Worm (Caenorhabditis elegans) whole organism, L1 larva: Measurements from ENCODE around the gene decr-1.2.

Experiments used
- C16A3.4 ChIP-seq: fragments of 150-350 bp; optimal IDR thresholded peaks from 2 replicates; lab custom pipeline; 2014; ENCODE audit warnings: missing biosample characterization, missing genetic modification characterization
- C34B4.2 ChIP-seq: sonication (generic microtip); optimal IDR thresholded peaks from 2 replicates; lab custom pipeline; 2017; ENCODE audit warnings: mild to moderate bottlenecking, missing genetic modification characterization, missing compliant biosample characterization
- F16B12.6 ChIP-seq: fragments of 150-350 bp; optimal IDR thresholded peaks from 2 replicates; lab custom pipeline; 2014; ENCODE audit warnings: missing biosample characterization, missing genetic modification characterization
- Y116A8C.19 ChIP-seq: sonication (generic microtip); optimal IDR thresholded peaks from 2 replicates; lab custom pipeline; 2016; ENCODE audit warnings: missing compliant biosample characterization, missing genetic modification characterization, borderline replicate concordance
- ceh-63 ChIP-seq: fragments of 200-800 bp; sonication (Bioruptor generic); optimal IDR thresholded peaks from 2 replicates; lab custom pipeline; 2018; ENCODE audit warnings: mild to moderate bottlenecking, missing genetic modification characterization, missing compliant biosample characterization
- ceh-8 ChIP-seq: fragments of 200-800 bp; sonication (Bioruptor generic); optimal IDR thresholded peaks from 2 replicates; lab custom pipeline; 2018; ENCODE audit warnings: mild to moderate bottlenecking, missing genetic modification characterization, moderate library complexity, missing compliant biosample characterization
- ceh-90 ChIP-seq: sonication (generic microtip); optimal IDR thresholded peaks from 2 replicates; lab custom pipeline; 2016; ENCODE audit warnings: missing genetic modification characterization, missing compliant biosample characterization
- ces-1 ChIP-seq: fragments of 150-350 bp; optimal IDR thresholded peaks from 2 replicates; lab custom pipeline; 2014; ENCODE audit warnings: missing biosample characterization, missing genetic modification reagents, missing genetic modification characterization
- dpl-1 ChIP-seq, 3 experiments: fragments of 150-350 bp in 2 of 3; sonication (generic microtip) in 1 of 3; optimal IDR thresholded peaks; 2 replicates each; lab custom pipeline; 2014 to 2017; ENCODE audit warnings: missing biosample characterization in 3 of 3, missing genetic modification characterization in 3 of 3, missing genetic modification reagents in 3 of 3
- dsc-1 ChIP-seq: sonication (generic microtip); optimal IDR thresholded peaks from 2 replicates; lab custom pipeline; 2016; ENCODE audit warnings: mild to moderate bottlenecking, missing genetic modification characterization, missing compliant biosample characterization
- efl-1 ChIP-seq, 4 experiments: fragments of 150-350 bp; optimal IDR thresholded peaks in 3 of 4; peaks in 1 of 4; 1 replicate in 1 of 4; 2 replicates in 3 of 4; lab custom pipeline; 2014; ENCODE audit warnings: missing biosample characterization in 2 of 4, missing genetic modification characterization in 2 of 4, missing genetic modification reagents in 2 of 4
- efl-3 ChIP-seq: fragments of 200-800 bp; sonication (Bioruptor generic); optimal IDR thresholded peaks from 2 replicates; lab custom pipeline; 2018; ENCODE audit warnings: mild to moderate bottlenecking, missing genetic modification characterization, missing compliant biosample characterization
- egl-13 ChIP-seq: sonication (generic microtip); optimal IDR thresholded peaks from 2 replicates; lab custom pipeline; 2016; ENCODE audit warnings: missing genotype, missing genetic modification reagents, missing genetic modification characterization, missing compliant biosample characterization
- egl-27 ChIP-seq, 2 experiments: fragments of 150-350 bp in 1 of 2; sonication (generic microtip); optimal IDR thresholded peaks; 3 replicates each; lab custom pipeline; 2017 to 2018; ENCODE audit warnings: missing biosample characterization in 2 of 2, missing genetic modification characterization in 2 of 2, missing genetic modification reagents in 2 of 2
- elt-2 ChIP-seq: sonication (generic microtip); optimal IDR thresholded peaks from 2 replicates; lab custom pipeline; 2016; ENCODE audit warnings: missing genetic modification characterization, mild to moderate bottlenecking, inconsistent platforms, missing compliant biosample characterization, missing genetic modification reagents
- elt-3 ChIP-seq, 6 experiments: fragments of 150-350 bp in 1 of 6; sonication (generic microtip); optimal IDR thresholded peaks; 2 replicates each; lab custom pipeline; 2017 to 2018; ENCODE audit warnings: missing biosample characterization in 6 of 6, missing genetic modification characterization in 6 of 6, inconsistent platforms in 1 of 6
- fkh-10 ChIP-seq: sonication (generic microtip); optimal IDR thresholded peaks from 2 replicates; lab custom pipeline; 2017; ENCODE audit warnings: missing biosample characterization, missing genetic modification reagents, missing genetic modification characterization
- fkh-4 ChIP-seq: sonication (generic microtip); optimal IDR thresholded peaks from 2 replicates; lab custom pipeline; 2016; ENCODE audit warnings: missing compliant biosample characterization, missing genetic modification characterization, borderline replicate concordance
- grh-1 ChIP-seq: fragments of 200-800 bp; sonication (Bioruptor generic); IDR thresholded peaks from 2 replicates; pipeline ENCODE4 v1.3.6; 2022; ENCODE audit warnings: missing genetic modification reagents, missing genetic modification characterization, missing compliant biosample characterization
- hlh-17 ChIP-seq: fragments of 200-800 bp; sonication (Bioruptor generic); optimal IDR thresholded peaks from 2 replicates; lab custom pipeline; 2018; ENCODE audit warnings: missing genetic modification characterization, mild to moderate bottlenecking, missing compliant biosample characterization, moderate library complexity, borderline replicate concordance
- irx-1 ChIP-seq: sonication (generic microtip); optimal IDR thresholded peaks from 2 replicates; lab custom pipeline; 2016; ENCODE audit warnings: missing genetic modification characterization, missing compliant biosample characterization
- isw-1 ChIP-seq: fragments of 200-800 bp; sonication (Bioruptor generic); IDR thresholded peaks from 2 replicates; pipeline ENCODE4 v1.3.6; 2022; ENCODE audit warnings: missing genetic modification characterization, missing compliant biosample characterization
- lin-13 ChIP-seq: fragments of 150-350 bp; optimal IDR thresholded peaks from 2 replicates; lab custom pipeline; 2014; ENCODE audit warnings: missing biosample characterization, missing genetic modification reagents, missing genetic modification characterization
- lin-39 ChIP-seq: fragments of 150-350 bp; optimal IDR thresholded peaks from 2 replicates; lab custom pipeline; 2014; ENCODE audit warnings: missing biosample characterization, missing genetic modification reagents, missing genetic modification characterization
- lir-3 ChIP-seq: sonication (generic microtip); optimal IDR thresholded peaks from 2 replicates; lab custom pipeline; 2016; ENCODE audit warnings: mild to moderate bottlenecking, missing genetic modification characterization, moderate library complexity, missing compliant biosample characterization; ENCODE audit not compliant: poor library complexity
- lsy-2 ChIP-seq, 2 experiments: fragments of 150-350 bp; optimal IDR thresholded peaks; 2 replicates each; lab custom pipeline; 2014; ENCODE audit warnings: missing biosample characterization in 2 of 2, missing genetic modification characterization in 2 of 2
- mab-9 ChIP-seq: fragments of 200-800 bp; sonication (Bioruptor generic); IDR thresholded peaks from 2 replicates; pipeline ENCODE4 v1.3.6; 2022; ENCODE audit warnings: missing genetic modification reagents, missing genetic modification characterization, missing compliant biosample characterization
- mdl-1 ChIP-seq, 2 experiments: fragments of 150-350 bp; optimal IDR thresholded peaks; 2 replicates each; lab custom pipeline; 2014 to 2017; ENCODE audit warnings: missing biosample characterization in 2 of 2, missing genetic modification characterization in 2 of 2, inconsistent platforms in 1 of 2
- mep-1 ChIP-seq: fragments of 150-350 bp; optimal IDR thresholded peaks from 2 replicates; lab custom pipeline; 2014; ENCODE audit warnings: missing biosample characterization, missing genetic modification characterization
- nhr-11 ChIP-seq: fragments of 150-350 bp; optimal IDR thresholded peaks from 2 replicates; lab custom pipeline; 2014; ENCODE audit warnings: missing biosample characterization, missing genetic modification characterization
- nhr-12 ChIP-seq: sonication (generic microtip); optimal IDR thresholded peaks from 2 replicates; lab custom pipeline; 2017; ENCODE audit warnings: missing biosample characterization, missing genetic modification characterization
- nhr-20 ChIP-seq: sonication (generic microtip); optimal IDR thresholded peaks from 2 replicates; lab custom pipeline; 2016; ENCODE audit warnings: mild to moderate bottlenecking, missing genetic modification characterization, missing compliant biosample characterization
- nhr-237 ChIP-seq: fragments of 150-350 bp; optimal IDR thresholded peaks from 2 replicates; lab custom pipeline; 2014; ENCODE audit warnings: missing biosample characterization, missing genetic modification characterization
- nhr-28 ChIP-seq: fragments of 150-350 bp; optimal IDR thresholded peaks from 2 replicates; lab custom pipeline; 2014; ENCODE audit warnings: missing biosample characterization, missing genetic modification characterization
- nhr-71 ChIP-seq: sonication (generic microtip); optimal IDR thresholded peaks from 2 replicates; lab custom pipeline; 2016; ENCODE audit warnings: mild to moderate bottlenecking, missing genetic modification characterization, moderate library complexity, missing compliant biosample characterization
- nhr-77 ChIP-seq: fragments of 150-350 bp; optimal IDR thresholded peaks from 2 replicates; lab custom pipeline; 2014; ENCODE audit warnings: missing biosample characterization, missing genetic modification characterization
- nhr-84 ChIP-seq: sonication (generic microtip); optimal IDR thresholded peaks from 2 replicates; lab custom pipeline; 2017; ENCODE audit warnings: missing biosample characterization, missing genetic modification characterization
- nhr-85 ChIP-seq: sonication (generic microtip); peaks from one replicate; lab custom pipeline; 2016; ENCODE audit warnings: missing genetic modification characterization, inconsistent platforms, missing compliant biosample characterization
- pag-3 ChIP-seq: sonication (generic microtip); optimal IDR thresholded peaks from 2 replicates; lab custom pipeline; 2017; ENCODE audit warnings: missing genetic modification characterization, mild to moderate bottlenecking, missing compliant biosample characterization, antibody characterized with exemption, borderline replicate concordance; ENCODE audit not compliant: insufficient read depth
- pqm-1 ChIP-seq: sonication (generic microtip); optimal IDR thresholded peaks from 3 replicates; lab custom pipeline; 2017; ENCODE audit warnings: missing biosample characterization, missing genetic modification characterization
- skn-1 ChIP-seq: fragments of 150-350 bp; optimal IDR thresholded peaks from 2 replicates; lab custom pipeline; 2014; ENCODE audit warnings: missing biosample characterization, missing genetic modification characterization
- snpc-4 ChIP-seq: fragments of 150-350 bp; optimal IDR thresholded peaks from 2 replicates; lab custom pipeline; 2014; ENCODE audit warnings: missing biosample characterization, missing genetic modification characterization
- sox-4 ChIP-seq: sonication (generic microtip); optimal IDR thresholded peaks from 2 replicates; lab custom pipeline; 2016; ENCODE audit warnings: missing genetic modification characterization, missing compliant biosample characterization
- sup-37 ChIP-seq: fragments of 200-800 bp; sonication (Bioruptor generic); optimal IDR thresholded peaks from 2 replicates; lab custom pipeline; 2018; ENCODE audit warnings: mild to moderate bottlenecking, missing genetic modification characterization, missing compliant biosample characterization
- swsn-7 ChIP-seq: sonication (generic microtip); optimal IDR thresholded peaks from 2 replicates; lab custom pipeline; 2016; ENCODE audit warnings: missing genetic modification characterization, missing compliant biosample characterization
- tbx-2 ChIP-seq: sonication (generic microtip); optimal IDR thresholded peaks from 2 replicates; lab custom pipeline; 2016; ENCODE audit warnings: missing genetic modification characterization, missing compliant biosample characterization
- tlp-1 ChIP-seq: fragments of 150-350 bp; optimal IDR thresholded peaks from 2 replicates; lab custom pipeline; 2014; ENCODE audit warnings: missing biosample characterization, missing genetic modification characterization
- unc-130 ChIP-seq: fragments of 150-350 bp; optimal IDR thresholded peaks from 2 replicates; lab custom pipeline; 2017; ENCODE audit warnings: missing biosample characterization, missing genetic modification characterization, inconsistent platforms
- unc-98 ChIP-seq: fragments of 200-800 bp; sonication (Bioruptor generic); IDR thresholded peaks from 2 replicates; pipeline ENCODE4 v1.3.6; 2022; ENCODE audit warnings: missing genetic modification characterization, missing compliant biosample characterization

decr-1.2 gene

ce11 chrII:8498173-8498572 lies 47.2 kb upstream of the decr-1.2 start:
- TF ChIP-seq nhr-84 (tag; lab: Kevin White, UChicago) (no peak), fkh-10 (GFP tag; lab: Kevin White, UChicago) (no peak), elt-3 (tag; optimal IDR thresholded peaks at IDR 0.05; lab: Kevin White, UChicago) (no peak), egl-13 (no peak), dpl-1 (GFP tag; optimal IDR thresholded peaks at IDR 0.05; lab: Kevin White, UChicago) (no peak), nhr-77 (no peak), sup-37 (GFP tag; lab: Kevin White, UChicago) (no peak), nhr-12 (tag; lab: Kevin White, UChicago) (no peak), dsc-1 (no peak), snpc-4 (no peak), nhr-71 (tag; lab: Kevin White, UChicago) (no peak), C34B4.2 (tag; lab: Kevin White, UChicago) (no peak), skn-1 (tag; lab: Kevin White, UChicago) (no peak), F16B12.6 (tag; lab: Kevin White, UChicago) (no peak)

ce11 chrII:8499021-8499420 lies 46.4 kb upstream of the decr-1.2 start:
- TF ChIP-seq F16B12.6 (tag; lab: Kevin White, UChicago) (no peak), sup-37 (GFP tag; lab: Kevin White, UChicago) (no peak), sox-4 (no peak), unc-130 (peak; percentile 40), grh-1 (GFP tag; lab: Robert Waterston, UW) (no peak), nhr-84 (tag; lab: Kevin White, UChicago) (no peak), egl-13 (no peak), skn-1 (tag; lab: Kevin White, UChicago) (no peak), nhr-77 (no peak), C16A3.4 (no peak), elt-3 (tag; optimal IDR thresholded peaks at IDR 0.05; lab: Kevin White, UChicago) (no peak), snpc-4 (no peak), lsy-2 (tag; optimal IDR thresholded peaks at IDR 0.05; lab: Kevin White, UChicago) (peak in 1 of 2 experiments; percentile 34), mep-1 (no peak), efl-3 (GFP tag; lab: Kevin White, UChicago) (no peak), nhr-28 (tag; lab: Kevin White, UChicago) (no peak), ces-1 (no peak), efl-1 (optimal IDR thresholded peaks at IDR 0.05; lab: Kevin White, UChicago) (no peak), efl-1 (GFP tag; optimal IDR thresholded peaks at IDR 0.05 in 1 of 2; lab: Kevin White, UChicago) (no peak), tbx-2 (tag; lab: Kevin White, UChicago) (peak; percentile 13), tlp-1 (no peak), mab-9 (GFP tag; lab: Robert Waterston, UW) (no peak), swsn-7 (no peak), lin-39 (no peak), irx-1 (tag; lab: Kevin White, UChicago) (no peak), hlh-17 (GFP tag; lab: Kevin White, UChicago) (no peak), Y116A8C.19 (tag; lab: Kevin White, UChicago) (no peak), isw-1 (no peak), pag-3 (tag; lab: Kevin White, UChicago) (peak; percentile 55), nhr-71 (tag; lab: Kevin White, UChicago) (peak; percentile 73), C34B4.2 (tag; lab: Kevin White, UChicago) (no peak), ceh-8 (GFP tag; lab: Kevin White, UChicago) (no peak), nhr-20 (tag; lab: Kevin White, UChicago) (peak; percentile 31), nhr-11 (tag; lab: Kevin White, UChicago) (no peak), ceh-90 (no peak), pqm-1 (tag; lab: Kevin White, UChicago) (no peak), mdl-1 (tag; optimal IDR thresholded peaks at IDR 0.05; lab: Kevin White, UChicago) (no peak), lin-13 (GFP tag; lab: Kevin White, UChicago) (no peak), elt-2 (tag; lab: Kevin White, UChicago) (no peak), nhr-237 (tag; lab: Kevin White, UChicago) (no peak), nhr-85 (no peak), ceh-63 (GFP tag; lab: Kevin White, UChicago) (no peak), unc-98 (no peak), egl-27 (tag; optimal IDR thresholded peaks at IDR 0.05; lab: Kevin White, UChicago) (no peak), fkh-4 (tag; lab: Kevin White, UChicago) (no peak), lir-3 (tag; lab: Kevin White, UChicago) (no peak)
